Worm (Caenorhabditis elegans) whole organism, L4 larva: ENCODE measurements around the gene scp-1.

ENCODE experiments used
- D1046.2 ChIP-seq: fragments of 200-800 bp; sonication (Bioruptor generic); IDR thresholded peaks from 2 replicates; pipeline ENCODE4 v1.3.6; 2022; ENCODE audit warnings: missing genetic modification characterization, missing compliant biosample characterization
- F44E2.7 ChIP-seq: fragments of 200-800 bp; sonication (Bioruptor generic); IDR thresholded peaks from 2 replicates; pipeline ENCODE4 v2.1.2; 2022; ENCODE audit warnings: missing genetic modification characterization, missing compliant biosample characterization
- T20F7.1 ChIP-seq: fragments of 200-800 bp; sonication (Bioruptor generic); optimal IDR thresholded peaks from 2 replicates; lab custom pipeline; 2018; ENCODE audit warnings: mild to moderate bottlenecking, missing genetic modification characterization, missing compliant biosample characterization
- T26A8.4 ChIP-seq: fragments of 200-800 bp; sonication (Bioruptor generic); IDR thresholded peaks from 2 replicates; pipeline ENCODE4 v1.3.6; 2022; ENCODE audit warnings: missing genetic modification characterization, missing compliant biosample characterization
- Y5F2A.4 ChIP-seq: fragments of 200-800 bp; sonication (Bioruptor generic); optimal IDR thresholded peaks from 2 replicates; lab custom pipeline; 2018; ENCODE audit warnings: mild to moderate bottlenecking, missing genetic modification characterization, missing compliant biosample characterization
- aha-1 ChIP-seq: fragments of 150-350 bp; peaks from one replicate; lab custom pipeline; 2014; ENCODE audit warnings: missing biosample characterization, missing genetic modification characterization
- ama-1 ChIP-seq: fragments of 150-350 bp; optimal IDR thresholded peaks from 2 replicates; lab custom pipeline; 2014; ENCODE audit warnings: inconsistent platforms, mixed read lengths
- ceh-28 ChIP-seq: fragments of 150-350 bp; optimal IDR thresholded peaks from 2 replicates; lab custom pipeline; 2014; ENCODE audit warnings: missing biosample characterization, missing genetic modification reagents, missing genetic modification characterization
- ceh-82 ChIP-seq: sonication (generic microtip); optimal IDR thresholded peaks from 2 replicates; lab custom pipeline; 2017; ENCODE audit warnings: missing biosample characterization, missing genetic modification characterization
- ces-1 ChIP-seq: fragments of 150-350 bp; sonication (generic microtip); optimal IDR thresholded peaks from 4 replicates; lab custom pipeline; 2014; ENCODE audit warnings: missing biosample characterization, missing genetic modification reagents, missing genetic modification characterization
- cey-2 ChIP-seq: sonication (generic microtip); optimal IDR thresholded peaks from 3 replicates; lab custom pipeline; 2017; ENCODE audit warnings: missing genetic modification characterization, mild to moderate bottlenecking, missing compliant biosample characterization, antibody characterized with exemption, borderline replicate concordance; ENCODE audit not compliant: insufficient read depth
- ctbp-1 ChIP-seq: fragments of 200-800 bp; sonication (Bioruptor generic); IDR thresholded peaks from 2 replicates; pipeline ENCODE4 v1.3.6; 2022; ENCODE audit warnings: missing genetic modification reagents, missing genetic modification characterization, missing compliant biosample characterization
- dmd-8 ChIP-seq: fragments of 200-800 bp; sonication (Bioruptor generic); IDR thresholded peaks from 2 replicates; pipeline ENCODE4 v1.3.6; 2022; ENCODE audit warnings: missing genetic modification characterization, missing compliant biosample characterization
- dmd-9 ChIP-seq: fragments of 200-800 bp; sonication (Bioruptor generic); IDR thresholded peaks from 2 replicates; pipeline ENCODE4 v1.3.6; 2022; ENCODE audit warnings: missing genetic modification reagents, missing genetic modification characterization, missing compliant biosample characterization
- dpl-1 ChIP-seq: fragments of 150-350 bp; optimal IDR thresholded peaks from 2 replicates; lab custom pipeline; 2014; ENCODE audit warnings: missing biosample characterization, missing genetic modification reagents, missing genetic modification characterization
- duxl-1 ChIP-seq: sonication (generic microtip); optimal IDR thresholded peaks from 2 replicates; lab custom pipeline; 2016; ENCODE audit warnings: mild to moderate bottlenecking, missing genetic modification characterization, moderate library complexity, missing compliant biosample characterization; ENCODE audit not compliant: poor library complexity
- fkh-10 ChIP-seq: fragments of 150-350 bp; optimal IDR thresholded peaks from 2 replicates; lab custom pipeline; 2014; ENCODE audit warnings: missing biosample characterization, missing genetic modification reagents, missing genetic modification characterization
- fos-1 ChIP-seq: fragments of 150-350 bp; optimal IDR thresholded peaks from 2 replicates; lab custom pipeline; 2014; ENCODE audit warnings: missing biosample characterization, missing genetic modification characterization
- gei-8 ChIP-seq: fragments of 200-800 bp; sonication (Bioruptor generic); optimal IDR thresholded peaks from 2 replicates; lab custom pipeline; 2018; ENCODE audit warnings: mild to moderate bottlenecking, missing genetic modification characterization, missing compliant biosample characterization
- hlh-11 ChIP-seq: fragments of 200-800 bp; sonication (Bioruptor generic); optimal IDR thresholded peaks from 2 replicates; lab custom pipeline; 2018; ENCODE audit warnings: mild to moderate bottlenecking, missing genetic modification characterization, missing compliant biosample characterization
- hmg-1.1 ChIP-seq: fragments of 200-800 bp; sonication (Bioruptor generic); IDR thresholded peaks from 2 replicates; pipeline ENCODE4 v1.3.6; 2022; ENCODE audit warnings: missing genetic modification reagents, missing genetic modification characterization, missing compliant biosample characterization
- jun-1 ChIP-seq: fragments of 150-350 bp; optimal IDR thresholded peaks from 2 replicates; lab custom pipeline; 2014; ENCODE audit warnings: missing biosample characterization, missing genetic modification reagents, missing genetic modification characterization
- lim-7 ChIP-seq: fragments of 200-800 bp; sonication (Bioruptor generic); IDR thresholded peaks from 2 replicates; pipeline ENCODE4 v1.3.6; 2022; ENCODE audit warnings: missing genetic modification characterization, missing compliant biosample characterization
- lin-1 ChIP-seq: fragments of 200-800 bp; sonication (Bioruptor generic); IDR thresholded peaks from 2 replicates; pipeline ENCODE4 v1.3.6; 2022; ENCODE audit warnings: missing genetic modification reagents, missing genetic modification characterization, missing compliant biosample characterization
- lin-15B ChIP-seq: fragments of 150-350 bp; sonication (generic microtip); optimal IDR thresholded peaks from 3 replicates; lab custom pipeline; 2014; ENCODE audit warnings: missing biosample characterization, missing genetic modification characterization
- lin-29 ChIP-seq: fragments of 200-800 bp; sonication (Bioruptor generic); IDR thresholded peaks from 2 replicates; pipeline ENCODE4 v1.3.6; 2022; ENCODE audit warnings: missing genetic modification reagents, missing genetic modification characterization, missing compliant biosample characterization
- lsy-2 ChIP-seq, 2 experiments: fragments of 150-350 bp in 1 of 2; sonication (generic microtip) in 1 of 2; optimal IDR thresholded peaks; 2 replicates each; lab custom pipeline; 2014 to 2017; ENCODE audit warnings: missing biosample characterization in 2 of 2, missing genetic modification characterization in 2 of 2
- mdl-1 ChIP-seq, 2 experiments: fragments of 150-350 bp in 1 of 2; sonication (generic microtip) in 1 of 2; optimal IDR thresholded peaks; 2 replicates each; lab custom pipeline; 2014 to 2017; ENCODE audit warnings: missing biosample characterization in 2 of 2, missing genetic modification characterization in 2 of 2
- mes-2 ChIP-seq: sonication (generic microtip); optimal IDR thresholded peaks from 2 replicates; lab custom pipeline; 2016; ENCODE audit warnings: missing genotype, mild to moderate bottlenecking, missing genetic modification characterization, missing compliant biosample characterization; ENCODE audit not compliant: poor library complexity, severe bottlenecking
- nhr-10 ChIP-seq: fragments of 150-350 bp; optimal IDR thresholded peaks from 2 replicates; lab custom pipeline; 2014; ENCODE audit warnings: missing biosample characterization, missing genetic modification characterization
- nhr-102 ChIP-seq: sonication (generic microtip); optimal IDR thresholded peaks from 2 replicates; lab custom pipeline; 2016; ENCODE audit warnings: mild to moderate bottlenecking, missing genetic modification characterization, moderate library complexity, missing compliant biosample characterization
- nhr-25 ChIP-seq: sonication (generic microtip); optimal IDR thresholded peaks from 2 replicates; lab custom pipeline; 2017; ENCODE audit warnings: missing genetic modification characterization, mild to moderate bottlenecking, missing compliant biosample characterization, antibody characterized with exemption, moderate library complexity, borderline replicate concordance; ENCODE audit not compliant: insufficient read depth
- nhr-28 ChIP-seq: fragments of 150-350 bp; optimal IDR thresholded peaks from 2 replicates; lab custom pipeline; 2014; ENCODE audit warnings: missing biosample characterization, missing genetic modification characterization
- nhr-48 ChIP-seq: sonication (generic microtip); optimal IDR thresholded peaks from 2 replicates; lab custom pipeline; 2016; ENCODE audit warnings: mild to moderate bottlenecking, missing genetic modification characterization, missing compliant biosample characterization
- nhr-76 ChIP-seq: fragments of 150-350 bp; optimal IDR thresholded peaks from 2 replicates; lab custom pipeline; 2014; ENCODE audit warnings: missing biosample characterization, missing genetic modification characterization
- nhr-77 ChIP-seq: fragments of 150-350 bp; optimal IDR thresholded peaks from 2 replicates; lab custom pipeline; 2014; ENCODE audit warnings: missing biosample characterization, missing genetic modification characterization
- pha-4 ChIP-seq, 2 experiments: fragments of 150-350 bp in 1 of 2; fragments of 200-800 bp in 1 of 2; sonication (Bioruptor generic) in 1 of 2; IDR thresholded peaks in 1 of 2; optimal IDR thresholded peaks in 1 of 2; 2 replicates each; pipeline versions ENCODE4 v1.3.6 to Lab custom; 2014 to 2022; ENCODE audit warnings: missing genetic modification characterization in 2 of 2, missing genetic modification reagents in 2 of 2, missing biosample characterization in 1 of 2, missing compliant biosample characterization in 1 of 2
- php-3 ChIP-seq: fragments of 200-800 bp; sonication (Bioruptor generic); IDR thresholded peaks from 2 replicates; pipeline ENCODE4 v1.3.6; 2022; ENCODE audit warnings: missing genetic modification reagents, missing genetic modification characterization, missing compliant biosample characterization
- pqm-1 ChIP-seq: sonication (generic microtip); optimal IDR thresholded peaks from 2 replicates; lab custom pipeline; 2017; ENCODE audit warnings: missing biosample characterization, missing genetic modification characterization
- sdz-12 ChIP-seq: fragments of 200-800 bp; sonication (Bioruptor generic); optimal IDR thresholded peaks from 2 replicates; lab custom pipeline; 2018; ENCODE audit warnings: mild to moderate bottlenecking, missing genetic modification characterization, missing compliant biosample characterization
- skn-1 ChIP-seq: fragments of 150-350 bp; optimal IDR thresholded peaks from 2 replicates; lab custom pipeline; 2014; ENCODE audit warnings: missing biosample characterization, missing genetic modification characterization
- snpc-1.2 ChIP-seq: fragments of 200-800 bp; sonication (Bioruptor generic); IDR thresholded peaks from 2 replicates; pipeline ENCODE4 v1.3.6; 2022; ENCODE audit warnings: missing genetic modification reagents, missing genetic modification characterization, missing compliant biosample characterization
- tra-1 ChIP-seq: fragments of 200-800 bp; sonication (Bioruptor generic); IDR thresholded peaks from 2 replicates; pipeline ENCODE4 v1.3.6; 2022; ENCODE audit warnings: missing genetic modification reagents, missing genetic modification characterization, missing compliant biosample characterization
- unc-62 ChIP-seq, 3 experiments: fragments of 150-350 bp in 1 of 3; sonication (generic microtip); optimal IDR thresholded peaks in 2 of 3; peaks in 1 of 3; 1 replicate in 1 of 3; 2 replicates in 2 of 3; lab custom pipeline; 2014 to 2017; ENCODE audit warnings: missing biosample characterization in 3 of 3, missing genetic modification characterization in 3 of 3, missing genetic modification reagents in 3 of 3, missing genotype in 1 of 3
- vab-7 ChIP-seq: fragments of 200-800 bp; sonication (Bioruptor generic); IDR thresholded peaks from 2 replicates; pipeline ENCODE4 v1.3.6; 2022; ENCODE audit warnings: missing genetic modification reagents, missing genetic modification characterization, missing compliant biosample characterization

scp-1 gene

DNA sequence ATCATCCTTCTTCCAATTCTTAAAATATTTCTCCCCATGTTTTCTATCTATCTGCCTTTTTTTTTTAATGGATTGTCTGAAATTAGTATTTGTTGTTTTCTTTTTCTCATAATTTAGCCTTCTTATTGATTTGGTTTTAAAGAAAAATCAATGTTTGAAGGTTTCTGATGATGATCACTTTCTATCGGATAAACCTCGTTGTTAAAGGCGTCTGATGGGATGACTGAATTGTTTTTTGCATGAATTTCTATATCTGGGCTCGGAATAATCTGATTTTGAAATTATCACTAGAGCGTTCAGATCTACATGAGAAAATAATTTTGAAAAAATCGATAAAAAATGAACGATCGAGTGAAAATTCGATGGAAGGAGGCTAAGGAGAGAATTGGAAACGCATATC, at the start of gene scp-1:
TSS of gene scp-1 (plus strand) at position 301 of the 400 bp plus-strand sequence.
- peak; percentile 4 for TF ChIP-seq ceh-28 (tag; lab: Kevin White, UChicago)
- no peak for TF ChIP-seq sdz-12 (GFP tag; lab: Kevin White, UChicago)
- no peak for TF ChIP-seq hlh-11 (tag; lab: Kevin White, UChicago)

DNA sequence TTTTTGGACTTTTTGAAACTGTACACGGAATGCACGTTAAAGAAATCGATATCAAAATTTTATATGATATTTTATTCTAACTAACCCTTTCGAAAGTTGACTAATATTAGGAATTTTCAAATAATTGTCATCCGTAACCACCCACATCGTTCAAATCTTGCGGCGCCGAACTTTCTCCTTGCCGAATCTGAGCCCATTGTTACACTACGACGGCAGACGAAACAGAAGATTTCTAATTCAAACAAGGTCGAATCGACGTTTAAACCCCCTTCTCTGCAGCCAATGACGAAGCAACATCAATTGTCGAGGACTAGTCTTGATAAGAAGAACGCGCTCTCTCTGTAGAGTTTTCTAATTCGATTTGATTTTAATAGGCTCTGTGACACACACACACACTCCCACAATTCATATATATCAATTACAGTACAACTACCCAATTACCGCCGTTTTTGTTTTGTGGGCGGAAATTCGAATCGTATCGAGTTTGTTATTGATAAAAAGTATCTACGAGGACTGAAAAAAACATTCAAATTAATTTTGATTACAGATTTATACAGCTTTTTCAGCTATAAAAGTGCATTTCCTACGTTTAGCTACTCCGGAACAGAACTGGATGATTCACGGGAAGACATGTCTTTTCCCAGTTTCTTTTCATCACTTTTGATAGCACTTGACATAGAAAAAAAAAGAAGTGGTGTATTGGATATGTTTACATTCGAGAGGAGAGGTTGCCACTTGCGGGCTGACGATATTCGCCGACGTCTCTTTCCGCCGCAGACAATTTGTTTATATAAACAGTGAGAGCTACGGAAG, 49.2 kb upstream of the scp-1 start:
- no peak for TF ChIP-seq ctbp-1 (GFP tag; lab: Robert Waterston, UW)
- TF ChIP-seq fos-1 (tag; lab: Kevin White, UChicago), result no peak
- peak; percentile 13; the same call in 1 of the 2 replicates for TF ChIP-seq lin-1 (GFP tag; lab: Robert Waterston, UW)
- no peak for TF ChIP-seq ceh-28 (tag; lab: Kevin White, UChicago)
- TF ChIP-seq aha-1, result peak; percentile 76
- no peak for TF ChIP-seq jun-1 (tag; lab: Kevin White, UChicago)
- TF ChIP-seq lsy-2 (tag; optimal IDR thresholded peaks at IDR 0.05; lab: Kevin White, UChicago), result peak in 1 of 2 experiments; percentile 52
- TF ChIP-seq dmd-9 (GFP tag; lab: Robert Waterston, UW), result no peak
- no peak for TF ChIP-seq gei-8
- TF ChIP-seq duxl-1 (tag; lab: Kevin White, UChicago), result no peak
- TF ChIP-seq T26A8.4 (GFP tag; lab: Robert Waterston, UW), result no peak; the same call in 1 of the 2 replicates
- no peak for TF ChIP-seq pha-4 (GFP tag; IDR thresholded peaks at IDR 0.05; lab: Robert Waterston, UW)
- peak; percentile 51 for TF ChIP-seq pha-4 (tag; optimal IDR thresholded peaks at IDR 0.05; lab: Kevin White, UChicago)
- TF ChIP-seq php-3 (GFP tag; lab: Robert Waterston, UW), result peak; percentile 33; the same call in 1 of the 2 replicates
- TF ChIP-seq vab-7 (GFP tag; lab: Robert Waterston, UW), result 0 out of 2 replicates have a peak, but pooled peaks have one; percentile 18
- TF ChIP-seq hlh-11 (tag; lab: Kevin White, UChicago), result peak; percentile 16
- no peak for TF ChIP-seq ces-1 (GFP tag; lab: Kevin White, UChicago)
- TF ChIP-seq nhr-76 (tag; lab: Kevin White, UChicago), result no peak
- TF ChIP-seq dpl-1 (GFP tag; lab: Kevin White, UChicago), result no peak
- TF ChIP-seq lin-29, result no peak
- TF ChIP-seq lim-7, result no peak
- no peak for TF ChIP-seq sdz-12 (GFP tag; lab: Kevin White, UChicago)
- no peak for TF ChIP-seq tra-1 (GFP tag; lab: Robert Waterston, UW)
- no peak for TF ChIP-seq lin-15B (tag; lab: Kevin White, UChicago)
- TF ChIP-seq nhr-25, result peak; percentile 24
- TF ChIP-seq F44E2.7 (GFP tag; lab: Robert Waterston, UW), result no peak
- no peak for TF ChIP-seq dmd-8 (GFP tag; lab: Robert Waterston, UW)
- TF ChIP-seq nhr-102 (tag; lab: Kevin White, UChicago), result no peak
- no peak for TF ChIP-seq nhr-77 (tag; lab: Kevin White, UChicago)
- no peak for TF ChIP-seq nhr-10
- TF ChIP-seq Y5F2A.4 (GFP tag; lab: Kevin White, UChicago), result no peak
- no peak for TF ChIP-seq cey-2 (tag; lab: Kevin White, UChicago)
- no peak for TF ChIP-seq hmg-1.1
- no peak for TF ChIP-seq ceh-82 (tag; lab: Kevin White, UChicago)
- TF ChIP-seq unc-62 (GFP tag; optimal IDR thresholded peaks at IDR 0.05 in 1 of 2; lab: Kevin White, UChicago), result peak; percentile 38 to 97
- TF ChIP-seq unc-62 (tag; optimal IDR thresholded peaks at IDR 0.05; lab: Kevin White, UChicago), result no peak
- no peak for TF ChIP-seq mdl-1 (tag; optimal IDR thresholded peaks at IDR 0.05; lab: Kevin White, UChicago)
- TF ChIP-seq nhr-48 (tag; lab: Kevin White, UChicago), result no peak
- peak; percentile 66 for TF ChIP-seq nhr-28 (tag; lab: Kevin White, UChicago)
- no peak for TF ChIP-seq fkh-10 (GFP tag; lab: Kevin White, UChicago)
- TF ChIP-seq ama-1 (lab: Kevin White, UChicago), result peak; percentile 76
- no peak for TF ChIP-seq skn-1 (tag; lab: Kevin White, UChicago)
- TF ChIP-seq D1046.2 (GFP tag; lab: Robert Waterston, UW), result no peak
- TF ChIP-seq T20F7.1, result no peak
- no peak for TF ChIP-seq snpc-1.2 (GFP tag; lab: Robert Waterston, UW)
- TF ChIP-seq pqm-1 (tag; lab: Kevin White, UChicago), result peak; percentile 80
- TF ChIP-seq mes-2, result peak; percentile 51
